Fruit fly (Drosophila melanogaster) whole organism, embryonic: ENCODE data around the gene CG3513.

Experiments used
- Ada2b ChIP-seq: fragments of 200-800 bp; sonication (Bioruptor generic); IDR thresholded peaks from 2 replicates; pipeline ENCODE4 v1.3.6; 2022; ENCODE audit warnings: missing biosample characterization, missing genetic modification characterization
- Atf6 ChIP-seq: fragments of 200-800 bp; sonication (Bioruptor generic); IDR thresholded peaks from 2 replicates; pipeline ENCODE4 v1.3.6; 2022; ENCODE audit warnings: missing biosample characterization, missing genetic modification characterization
- CG11696 ChIP-seq: fragments of 200-800 bp; sonication (Bioruptor generic); IDR thresholded peaks from 2 replicates; pipeline ENCODE4 v1.3.6; 2022; ENCODE audit warnings: missing biosample characterization, missing genetic modification characterization
- CG13296 ChIP-seq: fragments of 200-800 bp; sonication (Bioruptor generic); optimal IDR thresholded peaks from 3 replicates; lab custom pipeline; 2018; ENCODE audit warnings: missing biosample characterization, mild to moderate bottlenecking, missing genetic modification characterization
- CG17568 ChIP-seq: fragments of 200-800 bp; sonication (Bioruptor generic); optimal IDR thresholded peaks from 2 replicates; lab custom pipeline; 2018; ENCODE audit warnings: missing biosample characterization, mild to moderate bottlenecking, missing genetic modification characterization, moderate library complexity
- CG18619 ChIP-seq: fragments of 200-800 bp; sonication (Bioruptor generic); optimal IDR thresholded peaks from 3 replicates; lab custom pipeline; 2017; ENCODE audit warnings: missing biosample characterization, mild to moderate bottlenecking, missing genetic modification characterization
- CG2199 ChIP-seq: fragments of 200-800 bp; sonication (Bioruptor generic); IDR thresholded peaks from 3 replicates; pipeline ENCODE4 v1.3.6; 2022; ENCODE audit warnings: missing biosample characterization, missing genetic modification characterization
- CG2712 ChIP-seq: fragments of 200-800 bp; optimal IDR thresholded peaks from 3 replicates; lab custom pipeline; 2019; ENCODE audit warnings: missing biosample characterization, mild to moderate bottlenecking, missing genetic modification characterization, moderate library complexity
- CG2889 ChIP-seq: fragments of 200-800 bp; sonication (Bioruptor generic); IDR thresholded peaks from 3 replicates; pipeline ENCODE4 v1.3.6; 2022; ENCODE audit warnings: missing biosample characterization, missing genetic modification characterization
- CG30020 ChIP-seq: fragments of 200-800 bp; optimal IDR thresholded peaks from 2 replicates; lab custom pipeline; 2019; ENCODE audit warnings: missing biosample characterization, mild to moderate bottlenecking, missing genetic modification characterization, moderate library complexity
- CG32532 ChIP-seq: fragments of 200-800 bp; sonication (Bioruptor generic); IDR thresholded peaks from 2 replicates; pipeline ENCODE4 v1.3.6; 2022; ENCODE audit warnings: missing biosample characterization, missing genetic modification characterization
- CG34422 ChIP-seq: fragments of 200-800 bp; sonication (Bioruptor generic); IDR thresholded peaks from 3 replicates; pipeline ENCODE4 v1.3.6; 2022; ENCODE audit warnings: missing biosample characterization, missing genetic modification characterization
- CG42726 ChIP-seq: fragments of 200-800 bp; sonication (Bioruptor generic); IDR thresholded peaks from 2 replicates; pipeline ENCODE4 v1.3.6; 2022; ENCODE audit warnings: missing biosample characterization, missing genetic modification characterization; ENCODE audit not compliant: partially characterized antibody
- CG4730 ChIP-seq: fragments of 200-800 bp; sonication (Bioruptor generic); IDR thresholded peaks from 2 replicates; pipeline ENCODE4 v1.3.6; 2022; ENCODE audit warnings: missing biosample characterization, missing genetic modification characterization
- CG5953 ChIP-seq: fragments of 200-800 bp; sonication (Bioruptor generic); IDR thresholded peaks from 2 replicates; pipeline ENCODE4 v1.3.6; 2022; ENCODE audit warnings: missing biosample characterization, missing genetic modification characterization
- CG6791 ChIP-seq: fragments of 200-800 bp; sonication (Bioruptor generic); IDR thresholded peaks from 3 replicates; pipeline ENCODE4 v1.3.6; 2022; ENCODE audit warnings: missing biosample characterization, missing genetic modification characterization; ENCODE audit not compliant: partially characterized antibody
- CG7271 ChIP-seq: fragments of 200-800 bp; sonication (Bioruptor generic); optimal IDR thresholded peaks from 2 replicates; lab custom pipeline; 2018; ENCODE audit warnings: missing biosample characterization, mild to moderate bottlenecking, missing genetic modification characterization, moderate library complexity
- CG7372 ChIP-seq: fragments of 200-800 bp; sonication (Bioruptor generic); IDR thresholded peaks from 2 replicates; pipeline ENCODE4 v1.3.6; 2022; ENCODE audit warnings: missing biosample characterization, missing genetic modification characterization
- CG7556 ChIP-seq: fragments of 200-800 bp; sonication (Bioruptor generic); optimal IDR thresholded peaks from 2 replicates; lab custom pipeline; 2017; ENCODE audit warnings: missing biosample characterization, mild to moderate bottlenecking, missing genetic modification characterization
- CG7839 ChIP-seq: fragments of 200-800 bp; sonication (Bioruptor generic); optimal IDR thresholded peaks from 3 replicates; lab custom pipeline; 2018; ENCODE audit warnings: missing biosample characterization, mild to moderate bottlenecking, missing genetic modification characterization, moderate library complexity
- CG8290 ChIP-seq, 3 experiments: fragments of 200-800 bp; sonication (Bioruptor generic); optimal IDR thresholded peaks; 2 replicates each; lab custom pipeline; 2016 to 2019; ENCODE audit warnings: missing biosample characterization in 3 of 3, missing genetic modification characterization in 3 of 3, mild to moderate bottlenecking in 2 of 3, moderate library complexity in 1 of 3
- CG9215 ChIP-seq: fragments of 200-800 bp; sonication (Bioruptor generic); IDR thresholded peaks from 2 replicates; pipeline ENCODE4 v1.3.6; 2022; ENCODE audit warnings: missing biosample characterization, missing genetic modification characterization
- CG9817 ChIP-seq: fragments of 200-800 bp; sonication (Bioruptor generic); optimal IDR thresholded peaks from 2 replicates; lab custom pipeline; 2018; ENCODE audit warnings: missing biosample characterization, mild to moderate bottlenecking, missing genetic modification characterization, moderate library complexity
- Dbx ChIP-seq: fragments of 200-800 bp; sonication (Bioruptor generic); IDR thresholded peaks from 3 replicates; pipeline ENCODE4 v1.3.6; 2022; ENCODE audit warnings: missing biosample characterization, missing genetic modification characterization
- Hr78 ChIP-seq, 2 experiments: fragments of 200-800 bp in 1 of 2; fragments of >200 bp in 1 of 2; sonication (Bioruptor generic) in 1 of 2; optimal IDR thresholded peaks; 2 replicates each; lab custom pipeline; 2017 to 2019; ENCODE audit warnings: missing biosample characterization in 2 of 2, missing genetic modification characterization in 2 of 2, mild to moderate bottlenecking in 1 of 2, moderate library complexity in 1 of 2
- MBD-R2 ChIP-seq: fragments of 200-800 bp; sonication (Bioruptor generic); IDR thresholded peaks from 2 replicates; pipeline ENCODE4 v1.3.6; 2022; ENCODE audit warnings: missing biosample characterization, missing genetic modification characterization
- Mad ChIP-seq: fragments of 200-800 bp; sonication (Bioruptor generic); optimal IDR thresholded peaks from 2 replicates; lab custom pipeline; 2016; ENCODE audit warnings: missing biosample characterization, missing genetic modification characterization
- Myb ChIP-seq: fragments of 200-800 bp; sonication (Bioruptor generic); optimal IDR thresholded peaks from 2 replicates; lab custom pipeline; 2016; ENCODE audit warnings: missing biosample characterization, missing genetic modification characterization
- Opbp ChIP-seq: fragments of 200-800 bp; sonication (Bioruptor generic); IDR thresholded peaks from 3 replicates; pipeline ENCODE4 v1.3.6; 2022; ENCODE audit warnings: missing biosample characterization, missing genetic modification characterization; ENCODE audit not compliant: partially characterized antibody
- Rfx ChIP-seq: fragments of 200-800 bp; sonication (Bioruptor generic); IDR thresholded peaks from 2 replicates; pipeline ENCODE4 v1.3.6; 2022; ENCODE audit warnings: missing biosample characterization, missing genetic modification characterization
- ab ChIP-seq: fragments of 200-800 bp; sonication (Bioruptor generic); optimal IDR thresholded peaks from 2 replicates; lab custom pipeline; 2016; ENCODE audit warnings: missing biosample characterization, missing genetic modification characterization
- amos ChIP-seq: fragments of 200-800 bp; sonication (Bioruptor generic); IDR thresholded peaks from 2 replicates; pipeline ENCODE4 v1.3.6; 2022; ENCODE audit warnings: missing biosample characterization, missing genetic modification characterization; ENCODE audit not compliant: partially characterized antibody
- ap ChIP-seq: fragments of 200-800 bp; sonication (Bioruptor generic); IDR thresholded peaks from 2 replicates; pipeline ENCODE4 v1.3.6; 2022; ENCODE audit warnings: missing biosample characterization, missing genetic modification characterization
- ato ChIP-seq: fragments of 200-800 bp; sonication (Bioruptor generic); IDR thresholded peaks from 2 replicates; pipeline ENCODE4 v1.3.6; 2022; ENCODE audit warnings: missing biosample characterization, missing genetic modification characterization; ENCODE audit not compliant: partially characterized antibody
- caup ChIP-seq: fragments of 200-800 bp; sonication (Bioruptor generic); optimal IDR thresholded peaks from 3 replicates; lab custom pipeline; 2017; ENCODE audit warnings: missing biosample characterization, mild to moderate bottlenecking, missing genetic modification characterization, moderate library complexity; ENCODE audit not compliant: severe bottlenecking
- hth ChIP-seq: fragments of >200 bp; optimal IDR thresholded peaks from 2 replicates; lab custom pipeline; 2017; ENCODE audit warnings: inconsistent platforms
- klu ChIP-seq: fragments of 200-800 bp; sonication (Bioruptor generic); IDR thresholded peaks from 2 replicates; pipeline ENCODE4 v1.3.6; 2022; ENCODE audit warnings: missing biosample characterization, missing genetic modification characterization
- kni ChIP-seq: fragments of 200-800 bp; sonication (Bioruptor generic); optimal IDR thresholded peaks from 3 replicates; lab custom pipeline; 2017; ENCODE audit warnings: mild to moderate bottlenecking, missing biosample characterization, missing genetic modification reagents, missing genetic modification characterization
- nau ChIP-seq: fragments of 200-800 bp; sonication (Bioruptor generic); optimal IDR thresholded peaks from 3 replicates; lab custom pipeline; 2017; ENCODE audit warnings: missing biosample characterization, mild to moderate bottlenecking, missing genetic modification characterization, missing genetic modification reagents
- pan ChIP-seq, 4 experiments: fragments of >200 bp in 3 of 4; fragments of 200-800 bp in 1 of 4; sonication (Bioruptor generic) in 1 of 4; optimal IDR thresholded peaks in 3 of 4; IDR thresholded peaks in 1 of 4; 2 replicates each; pipeline versions ENCODE4 v1.3.6 to Lab custom; 2017 to 2022; ENCODE audit warnings: missing biosample characterization in 2 of 4, missing genetic modification characterization in 2 of 4, mixed read lengths in 1 of 4
- sc ChIP-seq, 3 experiments: fragments of >200 bp in 2 of 3; fragments of 200-800 bp in 1 of 3; sonication (Bioruptor generic) in 1 of 3; optimal IDR thresholded peaks; 2 replicates in 2 of 3; 3 replicates in 1 of 3; lab custom pipeline; 2017; ENCODE audit warnings: mild to moderate bottlenecking in 1 of 3, missing biosample characterization in 1 of 3, missing genetic modification characterization in 1 of 3, missing genetic modification reagents in 1 of 3
- scrt ChIP-seq: fragments of 200-800 bp; sonication (Bioruptor generic); optimal IDR thresholded peaks from 2 replicates; lab custom pipeline; 2018; ENCODE audit warnings: missing biosample characterization, mild to moderate bottlenecking, missing genetic modification characterization, moderate library complexity
- sens ChIP-seq: fragments of 200-800 bp; sonication (Bioruptor generic); peaks from one replicate; lab custom pipeline; 2016; ENCODE audit warnings: missing biosample characterization, missing genetic modification characterization
- sens-2 ChIP-seq: fragments of 200-800 bp; sonication (Bioruptor generic); IDR thresholded peaks from 2 replicates; pipeline ENCODE4 v1.3.6; 2022; ENCODE audit warnings: missing biosample characterization, missing genetic modification characterization
- sima ChIP-seq: fragments of 200-800 bp; sonication (Bioruptor generic); optimal IDR thresholded peaks from 2 replicates; lab custom pipeline; 2016; ENCODE audit warnings: missing biosample characterization, missing genetic modification characterization
- slp2 ChIP-seq: fragments of 200-800 bp; sonication (Bioruptor generic); optimal IDR thresholded peaks from 2 replicates; lab custom pipeline; 2016; ENCODE audit warnings: missing biosample characterization, missing genetic modification characterization
- sug ChIP-seq: fragments of 200-800 bp; optimal IDR thresholded peaks from 2 replicates; lab custom pipeline; 2019; ENCODE audit warnings: missing biosample characterization, mild to moderate bottlenecking, missing genetic modification characterization, moderate library complexity
- tap ChIP-seq: fragments of 200-800 bp; optimal IDR thresholded peaks from 3 replicates; lab custom pipeline; 2019; ENCODE audit warnings: missing biosample characterization, mild to moderate bottlenecking, missing genetic modification characterization, moderate library complexity
- tup ChIP-seq: fragments of 200-800 bp; sonication (Bioruptor generic); optimal IDR thresholded peaks from 2 replicates; lab custom pipeline; 2016; ENCODE audit warnings: missing biosample characterization, mild to moderate bottlenecking, missing genetic modification characterization, moderate library complexity
- yki ChIP-seq: fragments of >200 bp; optimal IDR thresholded peaks from 3 replicates; lab custom pipeline; 2018

Gene CG3513

dm6 chr2L:3712949-3713416 lies 20.0 kb upstream of the CG3513 start, which contains the start of the genes CG31955 and CG2818 (continued):
- no peak for TF ChIP-seq CG18619 (GFP tag; lab: Kevin White, UChicago)
- no peak for TF ChIP-seq tup (GFP tag; lab: Kevin White, UChicago)
- TF ChIP-seq Opbp (GFP tag; lab: Robert Waterston, UW), result peak; percentile 64; the same call in 1 of the 3 replicates
- TF ChIP-seq sens-2 (GFP tag; lab: Robert Waterston, UW), result no peak
- no peak for TF ChIP-seq Dbx
- no peak for TF ChIP-seq CG2712 (tag; lab: Kevin White, UChicago)
- no peak for TF ChIP-seq CG4730 (GFP tag; lab: Robert Waterston, UW)
- TF ChIP-seq sima (GFP tag; lab: Kevin White, UChicago), result no peak
- no peak for TF ChIP-seq caup (GFP tag; lab: Kevin White, UChicago)
- no peak for TF ChIP-seq CG7839 (tag; lab: Kevin White, UChicago)
- no peak for TF ChIP-seq pan (optimal IDR thresholded peaks at IDR 0.05; lab: Kevin White, UChicago)
- no peak for TF ChIP-seq pan (GFP tag; optimal IDR thresholded peaks at IDR 0.05 in 1 of 2, IDR thresholded peaks at IDR 0.05 in 1 of 2)
- no peak for TF ChIP-seq CG7372
- no peak for TF ChIP-seq CG32532 (GFP tag; lab: Robert Waterston, UW)
- TF ChIP-seq tap (tag; lab: Kevin White, UChicago), result no peak
- TF ChIP-seq CG13296 (GFP tag; lab: Kevin White, UChicago), result no peak
- no peak for TF ChIP-seq CG2199
- TF ChIP-seq CG11696, result no peak
- TF ChIP-seq Mad (GFP tag; lab: Kevin White, UChicago), result no peak
- TF ChIP-seq CG9817, result no peak
- TF ChIP-seq CG42726 (GFP tag; lab: Robert Waterston, UW), result 0 out of 2 replicates have a peak, but pooled peaks have one; percentile 16
- peak; percentile 55 for TF ChIP-seq Myb (GFP tag; lab: Kevin White, UChicago)
- no peak for TF ChIP-seq CG8290 (GFP tag; optimal IDR thresholded peaks at IDR 0.05; lab: Kevin White, UChicago)
- peak in 1 of 2 experiments; percentile 59 for TF ChIP-seq CG8290 (tag; optimal IDR thresholded peaks at IDR 0.05; lab: Kevin White, UChicago)
- no peak for TF ChIP-seq yki (lab: Kevin White, UChicago)
- peak; percentile 36 for TF ChIP-seq CG30020 (tag; lab: Kevin White, UChicago)
- TF ChIP-seq Hr78 (GFP tag; optimal IDR thresholded peaks at IDR 0.05; lab: Kevin White, UChicago), result no peak
- no peak for TF ChIP-seq CG5953 (GFP tag; lab: Robert Waterston, UW)
- TF ChIP-seq Atf6 (GFP tag; lab: Robert Waterston, UW), result no peak
- TF ChIP-seq amos (GFP tag; lab: Robert Waterston, UW), result peak; percentile 65
- TF ChIP-seq CG7556, result no peak
- TF ChIP-seq CG17568 (GFP tag; lab: Kevin White, UChicago), result no peak
- no peak for TF ChIP-seq ap (GFP tag; lab: Robert Waterston, UW)
- TF ChIP-seq scrt, result no peak
- no peak for TF ChIP-seq CG7271 (tag; lab: Kevin White, UChicago)
- TF ChIP-seq nau, result no peak
- no peak for TF ChIP-seq kni (GFP tag; lab: Kevin White, UChicago)
- no peak for TF ChIP-seq CG2889 (GFP tag; lab: Robert Waterston, UW)
- TF ChIP-seq sc (optimal IDR thresholded peaks at IDR 0.05; lab: Kevin White, UChicago), result no peak
- TF ChIP-seq sc (GFP tag; optimal IDR thresholded peaks at IDR 0.05; lab: Kevin White, UChicago), result no peak
- no peak for TF ChIP-seq Rfx (GFP tag; lab: Robert Waterston, UW)
- TF ChIP-seq sens, result peak; percentile 63
- no peak for TF ChIP-seq klu (GFP tag; lab: Robert Waterston, UW)
- no peak for TF ChIP-seq ato (GFP tag; lab: Robert Waterston, UW)
- TF ChIP-seq Ada2b (GFP tag; lab: Robert Waterston, UW), result no peak
- TF ChIP-seq hth (lab: Kevin White, UChicago), result no peak
- TF ChIP-seq ab (GFP tag; lab: Kevin White, UChicago), result no peak
- peak; percentile 45; the same call in 1 of the 2 replicates for TF ChIP-seq MBD-R2
- no peak for TF ChIP-seq slp2 (GFP tag; lab: Kevin White, UChicago)
- no peak for TF ChIP-seq CG34422
- peak; percentile 45 for TF ChIP-seq sug
- no peak for TF ChIP-seq CG6791 (GFP tag; lab: Robert Waterston, UW)
- no peak for TF ChIP-seq CG9215 (GFP tag; lab: Robert Waterston, UW)
